Worm (Caenorhabditis elegans) whole organism, early embryonic: ENCODE measurements around the gene C01B10.9.

Experiments
- B0310.2 ChIP-seq: sonication (generic microtip); optimal IDR thresholded peaks from 2 replicates; lab custom pipeline; 2016; ENCODE audit warnings: mild to moderate bottlenecking, missing genetic modification characterization, missing compliant biosample characterization
- ama-1 ChIP-seq: fragments of 150-350 bp; optimal IDR thresholded peaks from 2 replicates; lab custom pipeline; 2014
- ceh-13 ChIP-seq: fragments of 200-800 bp; sonication (Bioruptor generic); optimal IDR thresholded peaks from 2 replicates; lab custom pipeline; 2018; ENCODE audit warnings: mild to moderate bottlenecking, missing genetic modification characterization, missing compliant biosample characterization
- ets-7 ChIP-seq: sonication (generic microtip); optimal IDR thresholded peaks from 2 replicates; lab custom pipeline; 2016; ENCODE audit warnings: missing genotype, missing genetic modification characterization, missing compliant biosample characterization
- hmbx-1 ChIP-seq: sonication (generic microtip); optimal IDR thresholded peaks from 2 replicates; lab custom pipeline; 2016; ENCODE audit warnings: mild to moderate bottlenecking, missing genetic modification characterization, missing compliant biosample characterization
- hmg-4 ChIP-seq: fragments of 200-800 bp; sonication (Bioruptor generic); optimal IDR thresholded peaks from 2 replicates; lab custom pipeline; 2018; ENCODE audit warnings: mild to moderate bottlenecking, missing genetic modification characterization, missing compliant biosample characterization
- pes-1 ChIP-seq: fragments of 200-800 bp; sonication (Bioruptor generic); IDR thresholded peaks from 2 replicates; pipeline ENCODE4 v1.3.6; 2022; ENCODE audit warnings: missing genetic modification reagents, missing genetic modification characterization, missing compliant biosample characterization
- scrt-1 ChIP-seq: fragments of 200-800 bp; sonication (Bioruptor generic); IDR thresholded peaks from 2 replicates; pipeline ENCODE4 v1.3.6; 2022; ENCODE audit warnings: missing genetic modification characterization, missing compliant biosample characterization
- sea-1 ChIP-seq: fragments of 200-800 bp; sonication (Bioruptor generic); conservative IDR thresholded peaks from 2 replicates; pipeline ENCODE4 v1.3.6; 2022; ENCODE audit warnings: missing genetic modification characterization, missing compliant biosample characterization
- tbx-11 ChIP-seq: fragments of 200-800 bp; sonication (Bioruptor generic); IDR thresholded peaks from 2 replicates; pipeline ENCODE4 v1.3.6; 2022; ENCODE audit warnings: missing genetic modification characterization, missing compliant biosample characterization
- tra-4 ChIP-seq: sonication (generic microtip); optimal IDR thresholded peaks from 2 replicates; lab custom pipeline; 2017; ENCODE audit warnings: missing genetic modification characterization, missing compliant biosample characterization

- no peak for TF ChIP-seq pes-1 (GFP tag; lab: Robert Waterston, UW)
- no peak for TF ChIP-seq B0310.2 (tag; lab: Kevin White, UChicago)
- no peak for TF ChIP-seq tra-4
- TF ChIP-seq ama-1 (lab: Kevin White, UChicago), result no peak
- TF ChIP-seq ets-7 (tag; lab: Kevin White, UChicago), result no peak
- TF ChIP-seq tbx-11 (GFP tag; lab: Robert Waterston, UW), result no peak
- no peak for TF ChIP-seq hmbx-1 (tag; lab: Kevin White, UChicago)
- no peak for TF ChIP-seq sea-1 (GFP tag; lab: Robert Waterston, UW)
- no peak for TF ChIP-seq ceh-13 (GFP tag; lab: Kevin White, UChicago)
- no peak for TF ChIP-seq scrt-1 (GFP tag; lab: Robert Waterston, UW)
- no peak for TF ChIP-seq hmg-4 (GFP tag; lab: Kevin White, UChicago)
These were observed 13.4 kb upstream of the C01B10.9 start for ce11 chrIV:6618607-6619006.
